Worm (Caenorhabditis elegans) whole organism, L3 larva: ENCODE measurements around the gene T04C10.3.
A peak's percentile ranks its signal among the peaks of the same experiment; 100 is the strongest.

Source experiments
- ZK546.5 ChIP-seq: sonication (generic microtip); optimal IDR thresholded peaks from 2 replicates; lab custom pipeline; 2017; ENCODE audit warnings: missing biosample characterization, missing genetic modification characterization
- ama-1 ChIP-seq: fragments of 150-350 bp; optimal IDR thresholded peaks from 2 replicates; lab custom pipeline; 2018
- ceh-16 ChIP-seq: sonication (generic microtip); optimal IDR thresholded peaks from 2 replicates; lab custom pipeline; 2017; ENCODE audit warnings: missing biosample characterization, missing genetic modification characterization
- ceh-28 ChIP-seq: fragments of 150-350 bp; optimal IDR thresholded peaks from 2 replicates; lab custom pipeline; 2014; ENCODE audit warnings: missing biosample characterization, missing genetic modification reagents, missing genetic modification characterization
- daf-12 ChIP-seq: fragments of 150-350 bp; optimal IDR thresholded peaks from 2 replicates; lab custom pipeline; 2014; ENCODE audit warnings: missing biosample characterization, missing genetic modification reagents, missing genetic modification characterization
- egl-5 ChIP-seq: fragments of 150-350 bp; optimal IDR thresholded peaks from 2 replicates; lab custom pipeline; 2017; ENCODE audit warnings: missing biosample characterization, missing genetic modification reagents, missing genetic modification characterization, inconsistent platforms
- elt-1 ChIP-seq: fragments of 150-350 bp; optimal IDR thresholded peaks from 2 replicates; lab custom pipeline; 2014; ENCODE audit warnings: missing biosample characterization, missing genetic modification characterization
- elt-2 ChIP-seq: sonication (generic microtip); optimal IDR thresholded peaks from 2 replicates; lab custom pipeline; 2016; ENCODE audit warnings: missing genetic modification reagents, mild to moderate bottlenecking, missing genetic modification characterization, missing compliant biosample characterization
- elt-3 ChIP-seq, 3 experiments: fragments of 150-350 bp in 1 of 3; sonication (generic microtip) in 2 of 3; optimal IDR thresholded peaks; 2 replicates in 2 of 3; 4 replicates in 1 of 3; lab custom pipeline; 2014 to 2017; ENCODE audit warnings: missing biosample characterization in 3 of 3, missing genetic modification characterization in 3 of 3
- eor-1 ChIP-seq, 2 experiments: fragments of 150-350 bp; optimal IDR thresholded peaks; 2 replicates each; lab custom pipeline; 2014 to 2018; ENCODE audit warnings: missing biosample characterization in 2 of 2, missing genetic modification characterization in 2 of 2
- fkh-10 ChIP-seq: sonication (generic microtip); optimal IDR thresholded peaks from 2 replicates; lab custom pipeline; 2017; ENCODE audit warnings: missing biosample characterization, missing genetic modification reagents, missing genetic modification characterization
- jun-1 ChIP-seq: fragments of 150-350 bp; optimal IDR thresholded peaks from 2 replicates; lab custom pipeline; 2014; ENCODE audit warnings: missing biosample characterization, missing genetic modification reagents, missing genetic modification characterization
- lin-15B ChIP-seq: fragments of 150-350 bp; optimal IDR thresholded peaks from 2 replicates; lab custom pipeline; 2014; ENCODE audit warnings: missing biosample characterization, missing genetic modification characterization
- lin-39 ChIP-seq: fragments of 150-350 bp; optimal IDR thresholded peaks from 2 replicates; lab custom pipeline; 2018; ENCODE audit warnings: missing biosample characterization, missing genetic modification reagents, missing genetic modification characterization
- mdl-1 ChIP-seq: fragments of 150-350 bp; optimal IDR thresholded peaks from 2 replicates; lab custom pipeline; 2014; ENCODE audit warnings: missing biosample characterization, missing genetic modification characterization
- nfya-1 ChIP-seq: sonication (generic microtip); optimal IDR thresholded peaks from 2 replicates; lab custom pipeline; 2017; ENCODE audit warnings: missing genetic modification characterization, mild to moderate bottlenecking, missing compliant biosample characterization, antibody characterized with exemption, moderate library complexity; ENCODE audit not compliant: insufficient read depth
- nhr-11 ChIP-seq: fragments of 150-350 bp; optimal IDR thresholded peaks from 2 replicates; lab custom pipeline; 2014; ENCODE audit warnings: missing biosample characterization, missing genetic modification characterization
- nhr-12 ChIP-seq: fragments of 150-350 bp; optimal IDR thresholded peaks from 2 replicates; lab custom pipeline; 2014; ENCODE audit warnings: missing biosample characterization, missing genetic modification characterization
- nhr-23 ChIP-seq: fragments of 150-350 bp; optimal IDR thresholded peaks from 2 replicates; lab custom pipeline; 2014; ENCODE audit warnings: missing biosample characterization, missing genetic modification reagents, missing genetic modification characterization
- nhr-25 ChIP-seq: sonication (generic microtip); optimal IDR thresholded peaks from 2 replicates; lab custom pipeline; 2017; ENCODE audit warnings: missing biosample characterization, missing genetic modification characterization
- nhr-28 ChIP-seq: fragments of 150-350 bp; optimal IDR thresholded peaks from 2 replicates; lab custom pipeline; 2014; ENCODE audit warnings: missing biosample characterization, missing genetic modification characterization
- nhr-43 ChIP-seq: sonication (generic microtip); optimal IDR thresholded peaks from 2 replicates; lab custom pipeline; 2016; ENCODE audit warnings: mild to moderate bottlenecking, missing genetic modification characterization, missing compliant biosample characterization; ENCODE audit not compliant: poor library complexity, severe bottlenecking
- nhr-76 ChIP-seq: fragments of 150-350 bp; sonication (generic microtip); optimal IDR thresholded peaks from 5 replicates; lab custom pipeline; 2014; ENCODE audit warnings: missing biosample characterization, missing genetic modification characterization
- nhr-77 ChIP-seq: fragments of 150-350 bp; optimal IDR thresholded peaks from 2 replicates; lab custom pipeline; 2014; ENCODE audit warnings: missing biosample characterization, missing genetic modification characterization
- pha-4 ChIP-seq: fragments of 150-350 bp; optimal IDR thresholded peaks from 2 replicates; lab custom pipeline; 2014; ENCODE audit warnings: missing biosample characterization, missing genetic modification reagents, missing genetic modification characterization
- pqm-1 ChIP-seq: fragments of 150-350 bp; optimal IDR thresholded peaks from 2 replicates; lab custom pipeline; 2017; ENCODE audit warnings: missing biosample characterization, missing genetic modification characterization, inconsistent platforms
- sea-2 ChIP-seq: fragments of 150-350 bp; sonication (generic microtip); optimal IDR thresholded peaks from 4 replicates; lab custom pipeline; 2014; ENCODE audit warnings: missing biosample characterization, missing genetic modification reagents, missing genetic modification characterization
- skn-1 ChIP-seq: fragments of 150-350 bp; optimal IDR thresholded peaks from 2 replicates; lab custom pipeline; 2014; ENCODE audit warnings: missing biosample characterization, missing genetic modification characterization
- tbx-2 ChIP-seq: sonication (generic microtip); optimal IDR thresholded peaks from 2 replicates; lab custom pipeline; 2016; ENCODE audit warnings: mild to moderate bottlenecking, missing genetic modification characterization, missing compliant biosample characterization
- unc-39 ChIP-seq: sonication (generic microtip); optimal IDR thresholded peaks from 4 replicates; lab custom pipeline; 2017; ENCODE audit warnings: missing biosample characterization, missing genetic modification characterization
- unc-62 ChIP-seq: fragments of 150-350 bp; sonication (generic microtip); optimal IDR thresholded peaks from 4 replicates; lab custom pipeline; 2014; ENCODE audit warnings: missing biosample characterization, missing genetic modification reagents, missing genetic modification characterization
- zag-1 ChIP-seq: fragments of 150-350 bp; optimal IDR thresholded peaks from 2 replicates; lab custom pipeline; 2014; ENCODE audit warnings: missing biosample characterization, missing genetic modification characterization
- ztf-4 ChIP-seq: fragments of 150-350 bp; optimal IDR thresholded peaks from 2 replicates; lab custom pipeline; 2014; ENCODE audit warnings: missing biosample characterization, missing genetic modification characterization

T04C10.3 gene

ce11 chrX:14786821-14787556 is 25.2 kb upstream of the T04C10.3 start:
- TF ChIP-seq eor-1 (tag; optimal IDR thresholded peaks at IDR 0.05; lab: Kevin White, UChicago) = no peak
- no peak for TF ChIP-seq daf-12 (tag; lab: Kevin White, UChicago)
- no peak for TF ChIP-seq unc-39 (tag; lab: Kevin White, UChicago)
- TF ChIP-seq pha-4 (tag; lab: Kevin White, UChicago) = no peak
- TF ChIP-seq nhr-43 (tag; lab: Kevin White, UChicago) = peak; percentile 59
- peak; percentile 49 for TF ChIP-seq mdl-1 (tag; lab: Kevin White, UChicago)
- TF ChIP-seq nhr-23 (tag; lab: Kevin White, UChicago) = peak; percentile 23
- TF ChIP-seq ztf-4 (tag; lab: Kevin White, UChicago) = no peak
- no peak for TF ChIP-seq lin-39
- TF ChIP-seq unc-62 (GFP tag; lab: Kevin White, UChicago) = no peak
- TF ChIP-seq jun-1 (tag; lab: Kevin White, UChicago) = peak; percentile 9
- TF ChIP-seq nhr-76 (tag; lab: Kevin White, UChicago) = no peak
- no peak for TF ChIP-seq ZK546.5 (tag; lab: Kevin White, UChicago)
- peak; percentile 66 for TF ChIP-seq nhr-25
- no peak for TF ChIP-seq ama-1 (lab: Kevin White, UChicago)
- TF ChIP-seq nfya-1 = peak; percentile 15
- TF ChIP-seq elt-2 (tag; lab: Kevin White, UChicago) = peak; percentile 58
- no peak for TF ChIP-seq lin-15B (tag; lab: Kevin White, UChicago)
- no peak for TF ChIP-seq zag-1 (tag; lab: Kevin White, UChicago)

- TF ChIP-seq ztf-4 (tag; lab: Kevin White, UChicago) (no peak), lin-39 (no peak), nhr-25 (peak; percentile 41), nhr-12 (tag; lab: Kevin White, UChicago) (no peak), nhr-76 (tag; lab: Kevin White, UChicago) (no peak), unc-39 (tag; lab: Kevin White, UChicago) (no peak), pqm-1 (peak; percentile 36), ceh-16 (tag; lab: Kevin White, UChicago) (no peak), ama-1 (lab: Kevin White, UChicago) (no peak), tbx-2 (tag; lab: Kevin White, UChicago) (no peak), elt-2 (tag; lab: Kevin White, UChicago) (peak; percentile 72), nhr-77 (tag; lab: Kevin White, UChicago) (no peak), fkh-10 (GFP tag; lab: Kevin White, UChicago) (no peak)
Observed at ce11 chrX:14787557-14787932, 24.6 kb upstream of the T04C10.3 start.

- TF ChIP-seq nhr-12 (tag; lab: Kevin White, UChicago) (no peak), lin-39 (no peak), elt-2 (tag; lab: Kevin White, UChicago) (peak; percentile 98), pqm-1 (peak; percentile 69), fkh-10 (GFP tag; lab: Kevin White, UChicago) (no peak), ceh-16 (tag; lab: Kevin White, UChicago) (no peak), nhr-77 (tag; lab: Kevin White, UChicago) (peak; percentile 9), nhr-23 (tag; lab: Kevin White, UChicago) (peak; percentile 98), ceh-28 (tag; lab: Kevin White, UChicago) (peak; percentile 21), skn-1 (tag; lab: Kevin White, UChicago) (peak; percentile 53), sea-2 (GFP tag; lab: Kevin White, UChicago) (no peak), nhr-28 (tag; lab: Kevin White, UChicago) (no peak), nhr-11 (tag; lab: Kevin White, UChicago) (no peak), elt-3 (tag; optimal IDR thresholded peaks at IDR 0.05; lab: Kevin White, UChicago) (peak in 1 of 3 experiments; percentile 66), elt-1 (tag; lab: Kevin White, UChicago) (peak; percentile 97), lin-15B (tag; lab: Kevin White, UChicago) (no peak), mdl-1 (tag; lab: Kevin White, UChicago) (peak; percentile 93), nhr-25 (peak; percentile 98), egl-5 (peak; percentile 16), jun-1 (tag; lab: Kevin White, UChicago) (peak; percentile 83), unc-62 (GFP tag; lab: Kevin White, UChicago) (peak; percentile 43), nhr-43 (tag; lab: Kevin White, UChicago) (peak; percentile 97), ztf-4 (tag; lab: Kevin White, UChicago) (no peak), ZK546.5 (tag; lab: Kevin White, UChicago) (no peak), tbx-2 (tag; lab: Kevin White, UChicago) (peak; percentile 82), nfya-1 (peak; percentile 16)
Observed at ce11 chrX:14790320-14791048, 21.7 kb upstream of the T04C10.3 start, which contains the start of gene tatn-1. TSS of gene tatn-1 (plus strand) at chrX:14791008.
